Worm (Caenorhabditis elegans): ENCODE data around the gene alh-13.

The alh-13 gene

DNA sequence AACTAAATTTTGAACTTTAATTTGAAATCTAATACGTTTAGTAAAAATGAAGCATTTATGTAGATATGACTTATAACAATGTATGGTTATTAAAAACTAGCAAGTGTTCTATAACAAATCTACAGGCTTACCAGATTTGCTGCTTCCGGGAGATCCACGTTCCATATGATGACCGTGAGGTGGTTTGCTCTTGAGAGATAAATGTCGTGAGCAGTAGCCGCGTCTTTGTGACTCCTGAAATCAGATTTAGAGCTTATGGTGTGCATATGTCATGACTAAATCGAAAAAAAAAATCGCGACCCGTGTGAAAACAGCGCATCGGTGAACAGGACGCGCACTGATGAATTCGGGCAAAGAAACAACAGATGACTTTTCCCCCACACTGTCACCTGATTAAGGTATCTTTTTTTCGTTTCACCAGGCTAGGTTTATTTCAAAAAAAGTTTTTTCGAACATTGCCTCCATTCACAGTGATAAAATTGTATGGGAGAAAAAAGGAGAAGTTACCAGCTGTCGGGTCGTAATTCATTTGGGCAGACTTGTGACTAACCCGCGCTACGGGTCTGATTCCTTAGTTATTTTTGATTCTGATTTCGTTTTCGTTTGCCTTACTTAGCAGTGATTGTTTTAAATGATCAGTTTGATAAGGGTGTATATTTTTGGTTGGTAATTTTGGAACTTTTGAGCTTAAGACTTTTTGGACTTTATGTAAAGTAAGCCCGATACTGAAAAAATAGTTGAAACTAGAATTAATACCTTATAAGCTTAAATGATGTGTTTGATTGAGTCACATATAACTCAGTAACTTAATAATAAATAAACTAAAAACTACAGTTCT, 26.1 kb downstream of the alh-13 start, which contains the start of gene nhr-27:
nhr-27 (minus strand) TSS at position 234 of the 838 bp plus-strand sequence.
- TF ChIP-seq mml-1 (tag; optimal IDR thresholded peaks at IDR 0.05) = no peak
- TF ChIP-seq ZK546.5 (tag; optimal IDR thresholded peaks at IDR 0.05) = no peak
- TF ChIP-seq eor-1 (tag; optimal IDR thresholded peaks at IDR 0.05) = no peak
- TF ChIP-seq elt-2 (tag; optimal IDR thresholded peaks at IDR 0.05) = no peak
- TF ChIP-seq ama-1 (optimal IDR thresholded peaks at IDR 0.05) = no peak
- TF ChIP-seq fos-1 (tag; optimal IDR thresholded peaks at IDR 0.05) = no peak
- no peak for TF ChIP-seq nhr-12 (tag; optimal IDR thresholded peaks at IDR 0.05)
- no peak for TF ChIP-seq nfya-1 (tag; optimal IDR thresholded peaks at IDR 0.05; ENCODE audit: insufficient read depth)

DNA sequence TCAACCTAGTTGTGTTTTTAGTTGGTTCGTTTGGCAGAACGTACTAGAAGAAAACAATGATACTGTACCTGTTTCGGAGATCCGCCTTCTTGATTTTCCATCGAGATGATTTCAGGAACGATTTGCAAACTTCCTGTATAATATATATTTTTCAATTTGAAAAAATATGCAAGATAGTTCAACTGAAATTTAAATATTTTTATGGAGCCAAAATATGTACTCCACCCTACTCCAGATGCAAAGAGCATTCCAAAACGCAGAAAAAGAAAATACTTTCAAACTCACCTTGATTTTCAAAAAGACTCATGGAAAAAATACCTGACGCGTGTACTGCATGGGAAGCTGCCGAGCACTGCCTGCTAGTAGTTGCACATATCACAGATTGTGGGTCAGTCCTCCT, 31.3 kb downstream of the alh-13 start, which contains the start of gene gei-3:
gei-3 (minus strand) TSS at position 101 of the 400 bp plus-strand sequence.
- TF ChIP-seq egl-5 (tag; optimal IDR thresholded peaks at IDR 0.05) = no peak
- no peak for TF ChIP-seq nhr-28 (tag; optimal IDR thresholded peaks at IDR 0.05)
- TF ChIP-seq ZK546.5 (tag; optimal IDR thresholded peaks at IDR 0.05) = no peak
- TF ChIP-seq ama-1 (optimal IDR thresholded peaks at IDR 0.05) = no peak
- TF ChIP-seq ceh-28 (tag; optimal IDR thresholded peaks at IDR 0.05) = no peak
- TF ChIP-seq nhr-23 (tag; optimal IDR thresholded peaks at IDR 0.05) = no peak
- TF ChIP-seq fos-1 (tag; optimal IDR thresholded peaks at IDR 0.05) = no peak
- TF ChIP-seq hmg-11 (tag; optimal IDR thresholded peaks at IDR 0.05) = no peak
- TF ChIP-seq tbx-2 (tag; optimal IDR thresholded peaks at IDR 0.05) = no peak
- TF ChIP-seq elt-2 (tag; optimal IDR thresholded peaks at IDR 0.05) = no peak
- no peak for TF ChIP-seq ztf-4 (tag; optimal IDR thresholded peaks at IDR 0.05)
- TF ChIP-seq elt-3 (tag; optimal IDR thresholded peaks at IDR 0.05) = no peak
- no peak for TF ChIP-seq nhr-43 (tag; optimal IDR thresholded peaks at IDR 0.05; ENCODE audit: poor library complexity, severe bottlenecking)
- no peak for TF ChIP-seq eor-1 (tag; optimal IDR thresholded peaks at IDR 0.05)
- no peak for TF ChIP-seq lin-39 (tag; optimal IDR thresholded peaks at IDR 0.05)
- no peak for TF ChIP-seq ztf-11 (tag; optimal IDR thresholded peaks at IDR 0.05)
- no peak for TF ChIP-seq ceh-9 (tag; optimal IDR thresholded peaks at IDR 0.05)
- TF ChIP-seq ceh-82 (tag; optimal IDR thresholded peaks at IDR 0.05) = no peak
- no peak for TF ChIP-seq nhr-67 (tag; optimal IDR thresholded peaks at IDR 0.05)
- no peak for TF ChIP-seq daf-12 (tag; optimal IDR thresholded peaks at IDR 0.05)

DNA sequence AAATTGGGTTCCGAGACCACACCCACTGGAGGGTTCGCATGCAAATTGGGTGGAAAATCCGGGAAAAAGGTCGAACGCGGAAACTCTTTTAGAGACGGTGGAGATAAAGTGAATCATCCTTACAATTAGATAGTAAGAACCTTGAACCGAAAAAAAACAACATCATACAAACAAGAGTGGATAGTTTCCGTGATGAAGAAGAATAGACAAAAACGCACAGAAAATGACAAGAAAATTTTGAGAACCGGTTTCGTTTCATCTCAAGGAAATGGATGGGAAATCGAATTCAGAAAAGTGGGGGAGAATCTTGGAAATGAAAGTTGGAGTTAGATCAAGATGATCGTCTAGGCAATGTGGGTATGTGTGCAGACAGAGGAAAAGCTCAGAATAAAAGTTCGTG, 33.2 kb downstream of the alh-13 start:
- TF ChIP-seq nfya-1 (tag; optimal IDR thresholded peaks at IDR 0.05; ENCODE audit: insufficient read depth) = no peak
- TF ChIP-seq nhr-237 (tag; optimal IDR thresholded peaks at IDR 0.05) = no peak
- TF ChIP-seq skn-1 (tag; optimal IDR thresholded peaks at IDR 0.05) = no peak
- TF ChIP-seq fkh-10 (GFP tag; optimal IDR thresholded peaks at IDR 0.05) = no peak
- no peak for TF ChIP-seq snpc-4 (tag; optimal IDR thresholded peaks at IDR 0.05)
- no peak for TF ChIP-seq fos-1 (tag; optimal IDR thresholded peaks at IDR 0.05)
- no peak for TF ChIP-seq zag-1 (tag; optimal IDR thresholded peaks at IDR 0.05)
- TF ChIP-seq eor-1 (tag; optimal IDR thresholded peaks at IDR 0.05) = no peak
- no peak for TF ChIP-seq nhr-23 (tag; optimal IDR thresholded peaks at IDR 0.05)
- no peak for TF ChIP-seq pqm-1 (tag; optimal IDR thresholded peaks at IDR 0.05)
- no peak for TF ChIP-seq ztf-4 (tag; optimal IDR thresholded peaks at IDR 0.05)
- TF ChIP-seq nhr-12 (tag; optimal IDR thresholded peaks at IDR 0.05) = no peak
- TF ChIP-seq aly-2 (tag; optimal IDR thresholded peaks at IDR 0.05) = no peak
- no peak for TF ChIP-seq sea-2 (GFP tag; optimal IDR thresholded peaks at IDR 0.05)
- no peak for TF ChIP-seq daf-12 (tag; optimal IDR thresholded peaks at IDR 0.05)

DNA sequence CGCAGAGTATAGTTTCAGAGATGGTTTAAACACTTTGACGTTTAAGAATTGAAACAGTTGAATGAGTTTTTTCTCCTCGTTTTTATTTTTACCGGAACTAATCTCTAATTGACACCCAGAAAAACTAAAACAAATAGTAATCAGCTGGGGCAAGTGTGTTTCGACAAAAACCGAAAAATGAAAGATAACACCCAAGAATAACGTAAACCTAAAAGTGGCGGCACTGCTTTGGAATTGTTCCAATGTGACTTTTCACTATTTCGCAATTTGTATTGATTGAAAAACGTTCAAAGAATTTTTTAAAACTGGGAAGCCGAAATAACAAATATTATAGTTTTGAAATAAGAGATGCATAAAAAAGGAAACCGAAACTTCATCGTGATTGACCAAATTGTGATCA, 36.6 kb downstream of the alh-13 start:
- TF ChIP-seq pha-4 (tag; optimal IDR thresholded peaks at IDR 0.05) = peak; percentile 33
- peak; percentile 51 for TF ChIP-seq elt-2 (tag; optimal IDR thresholded peaks at IDR 0.05)
- no peak for TF ChIP-seq tbx-2 (tag; optimal IDR thresholded peaks at IDR 0.05)

DNA sequence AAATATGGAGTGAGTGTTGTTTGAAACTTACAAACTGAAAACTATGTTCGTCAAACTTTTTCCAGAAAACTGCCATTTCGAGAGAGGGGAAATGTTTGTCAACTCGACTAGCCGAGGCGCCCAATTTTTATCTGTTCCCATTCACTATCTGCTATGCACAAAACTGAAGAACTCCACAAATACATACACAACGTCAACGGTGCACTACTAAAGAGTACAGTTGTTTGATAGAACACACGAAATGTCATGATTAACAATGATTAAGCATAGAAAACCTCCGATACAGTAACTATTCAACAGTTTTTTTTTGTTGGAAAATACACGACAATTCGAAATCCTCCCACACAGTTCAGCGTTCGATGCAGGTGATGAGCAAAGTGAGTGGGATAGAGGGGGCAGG, 37.3 kb downstream of the alh-13 start:
- TF ChIP-seq ztf-11 (tag; optimal IDR thresholded peaks at IDR 0.05) (no peak), pqm-1 (tag; optimal IDR thresholded peaks at IDR 0.05) (peak; percentile 44), elt-2 (tag; optimal IDR thresholded peaks at IDR 0.05) (peak; percentile 35)
